Worm (Caenorhabditis elegans): ENCODE data around the gene T25D10.1.

ce11 chrII:6436845-6437244 is 33.6 kb downstream of the T25D10.1 start:
- TF ChIP-seq flt-1 (GFP tag; IDR thresholded peaks at IDR 0.05), result no peak
- TF ChIP-seq ref-1 (GFP tag; conservative IDR thresholded peaks at IDR 0.05), result no peak
